Fruit fly (Drosophila melanogaster) S2 (cell line): Measurements from ENCODE around the gene Itpr.

Experiments
- CG8478 ChIP-seq: fragments of >200 bp; optimal IDR thresholded peaks from 2 replicates; lab custom pipeline; 2018
- CTCF ChIP-seq, 2 experiments: fragments of >200 bp; optimal IDR thresholded peaks; 2 replicates each; lab custom pipeline; 2018

- TF ChIP-seq CG8478 (lab: Kevin White, UChicago) (no peak), CTCF (optimal IDR thresholded peaks at IDR 0.05; lab: Kevin White, UChicago) (no peak)
Observed at dm6 chr3R:5572900-5573665, 56.2 kb downstream of the Itpr start.
